Worm (Caenorhabditis elegans): ENCODE measurements around the gene F10E7.1.

DNA sequence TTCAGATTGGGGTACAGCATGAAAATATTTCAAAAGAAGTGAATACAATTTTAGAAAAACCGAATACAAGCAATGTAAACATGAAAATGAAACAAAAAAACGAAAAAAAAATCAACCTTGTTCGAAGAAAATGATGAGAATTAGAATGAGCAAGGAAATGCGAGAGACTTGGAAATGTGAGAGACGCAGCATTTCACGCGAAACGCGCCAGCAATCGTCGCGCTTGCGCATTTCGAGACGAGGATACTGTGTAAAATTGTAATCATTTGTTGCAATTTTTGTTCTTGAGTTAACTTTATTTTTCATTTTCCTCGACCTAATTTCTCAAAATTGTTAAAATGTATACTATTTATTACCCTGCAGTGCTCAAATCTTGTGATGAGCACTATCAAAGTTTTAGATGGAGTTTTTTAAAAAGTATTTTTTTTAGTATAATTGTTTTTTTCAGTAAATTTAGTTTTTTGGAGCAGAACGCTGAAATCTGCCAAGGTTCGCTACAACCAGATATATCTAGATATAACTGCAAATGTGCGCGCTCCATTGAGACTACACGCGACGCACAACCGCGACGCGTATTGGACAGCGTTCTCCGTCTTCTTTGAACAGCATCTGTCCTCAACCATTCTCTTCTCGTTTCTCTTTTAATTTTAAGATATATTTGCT lies 25.5 kb downstream of the F10E7.1 start, which contains the start of gene fust-1:
- TF ChIP-seq ztf-23 (GFP tag; IDR thresholded peaks at IDR 0.05) (peak; percentile 87), ztf-29 (GFP tag; IDR thresholded peaks at IDR 0.05) (no peak), flt-1 (GFP tag; IDR thresholded peaks at IDR 0.05) (peak; percentile 84), klf-2 (GFP tag; conservative IDR thresholded peaks at IDR 0.05) (peak; percentile 69; the same call in 1 of the 2 replicates), cog-1 (tag; optimal IDR thresholded peaks at IDR 0.05) (peak; percentile 94), med-1 (GFP tag; optimal IDR thresholded peaks at IDR 0.05; ENCODE audit: insufficient read depth) (peak; percentile 56), tab-1 (GFP tag; IDR thresholded peaks at IDR 0.05) (peak; percentile 72; the same call in 1 of the 2 replicates), ref-1 (GFP tag; conservative IDR thresholded peaks at IDR 0.05) (no peak), T22C8.4 (GFP tag; IDR thresholded peaks at IDR 0.05) (no peak)

All from whole organism, midembryonic.